Fruit fly (Drosophila melanogaster): ENCODE data around the gene Polr3D.

Gene Polr3D

dm6 chr3L:18081957-18082356 is 27.4 kb downstream of the Polr3D start:
- no peak for TF ChIP-seq OdsH (GFP tag; optimal IDR thresholded peaks at IDR 0.05)
- no peak for TF ChIP-seq lola (GFP tag; optimal IDR thresholded peaks at IDR 0.05)
- no peak for TF ChIP-seq rgr (GFP tag; optimal IDR thresholded peaks at IDR 0.05)
- TF ChIP-seq woc (GFP tag; optimal IDR thresholded peaks at IDR 0.05): no peak
- TF ChIP-seq brk (GFP tag; optimal IDR thresholded peaks at IDR 0.05): no peak
- no peak for TF ChIP-seq CrebA (GFP tag; optimal IDR thresholded peaks at IDR 0.05; ENCODE audit: borderline replicate concordance)
- TF ChIP-seq tai (GFP tag; optimal IDR thresholded peaks at IDR 0.05): no peak
- TF ChIP-seq sage (GFP tag; optimal IDR thresholded peaks at IDR 0.05): no peak
- TF ChIP-seq pan (optimal IDR thresholded peaks at IDR 0.05): no peak
- no peak for TF ChIP-seq Sp1 (GFP tag; optimal IDR thresholded peaks at IDR 0.05)
- no peak for TF ChIP-seq usp (GFP tag; optimal IDR thresholded peaks at IDR 0.05)
- TF ChIP-seq Abd-B (GFP tag; optimal IDR thresholded peaks at IDR 0.05): no peak

DNA sequence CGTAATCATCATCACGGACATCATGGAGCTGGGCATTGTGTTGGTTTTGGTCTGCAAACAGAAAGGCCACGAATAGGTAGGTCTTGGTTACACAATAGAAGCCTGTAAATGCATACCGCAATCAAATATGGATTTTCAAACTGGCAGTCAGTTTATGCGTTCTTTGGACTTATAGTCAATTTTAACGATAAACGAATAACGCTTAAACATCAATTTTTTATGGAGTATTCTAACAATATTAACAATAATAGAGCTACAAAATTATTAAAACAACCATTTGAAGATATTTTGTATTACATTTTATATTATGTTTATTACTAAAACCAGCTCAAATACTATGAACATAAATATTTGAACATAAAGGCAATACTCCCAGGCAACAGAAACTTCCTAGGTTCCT is 27.9 kb downstream of the Polr3D start:
- no peak for TF ChIP-seq Abd-B (GFP tag; optimal IDR thresholded peaks at IDR 0.05)
- no peak for TF ChIP-seq Dif (GFP tag; optimal IDR thresholded peaks at IDR 0.05; ENCODE audit: partially characterized antibody)
- TF ChIP-seq sv (GFP tag; optimal IDR thresholded peaks at IDR 0.05): no peak
- TF ChIP-seq pan (optimal IDR thresholded peaks at IDR 0.05): no peak

DNA sequence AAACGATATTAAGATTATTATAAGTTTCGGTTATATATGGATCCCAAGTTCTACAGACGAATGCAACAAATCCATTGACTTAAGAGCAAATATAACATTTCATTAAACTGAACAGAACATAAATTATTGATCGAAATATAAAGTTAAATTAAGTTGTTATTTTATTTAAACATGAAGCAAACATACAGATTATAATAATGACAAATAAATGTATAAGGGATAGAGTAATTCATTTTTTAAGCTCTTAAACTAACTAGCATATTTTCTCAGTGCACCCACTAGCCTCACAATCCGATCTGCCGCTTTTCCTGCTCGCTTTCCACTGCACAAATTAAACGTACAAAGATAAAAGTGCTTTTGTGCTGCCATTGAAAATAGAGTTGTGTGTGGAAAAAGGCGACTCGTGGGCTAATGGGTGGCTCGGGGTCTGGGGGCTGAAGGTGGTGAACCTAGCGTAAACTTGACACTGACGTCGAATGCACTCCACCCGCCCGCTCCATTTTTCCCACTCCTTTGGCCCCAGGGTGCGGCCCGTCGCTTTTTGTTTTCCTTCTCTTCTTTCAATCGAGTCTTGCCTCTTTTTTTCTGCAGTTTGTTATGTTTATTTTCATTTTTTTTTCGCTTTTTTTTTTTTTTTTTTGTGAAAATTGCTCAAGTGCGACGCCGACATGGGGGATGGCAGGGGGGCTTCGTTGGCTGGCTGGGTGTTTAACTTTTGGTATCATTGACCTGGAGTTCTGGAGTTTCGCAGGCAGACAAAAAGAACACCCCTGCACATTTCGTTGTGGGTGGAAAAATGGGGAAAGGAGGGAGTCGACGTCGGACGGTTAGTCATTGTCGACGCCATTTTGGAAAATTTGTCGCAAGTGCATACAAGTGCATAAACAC is 29.5 kb downstream of the Polr3D start:
- TF ChIP-seq Dif (GFP tag; optimal IDR thresholded peaks at IDR 0.05; ENCODE audit: partially characterized antibody) (no peak), Hr78 (GFP tag; optimal IDR thresholded peaks at IDR 0.05) (no peak), woc (GFP tag; optimal IDR thresholded peaks at IDR 0.05) (no peak), foxo (GFP tag; optimal IDR thresholded peaks at IDR 0.05) (peak in 1 of 2 experiments; percentile 47), h (GFP tag; optimal IDR thresholded peaks at IDR 0.05) (no peak), Hnf4 (GFP tag; optimal IDR thresholded peaks at IDR 0.05) (no peak), usp (GFP tag; optimal IDR thresholded peaks at IDR 0.05) (no peak), Sp1 (GFP tag; optimal IDR thresholded peaks at IDR 0.05) (peak; percentile 29), ey (GFP tag; optimal IDR thresholded peaks at IDR 0.05) (no peak), pan (optimal IDR thresholded peaks at IDR 0.05) (no peak), brk (GFP tag; optimal IDR thresholded peaks at IDR 0.05) (no peak), HLH106 (tag; optimal IDR thresholded peaks at IDR 0.05) (peak; percentile 2), fru (GFP tag; optimal IDR thresholded peaks at IDR 0.05) (peak; percentile 4), dsf (GFP tag; optimal IDR thresholded peaks at IDR 0.05; ENCODE audit: borderline replicate concordance) (no peak), lola (GFP tag; optimal IDR thresholded peaks at IDR 0.05) (no peak), Rel (GFP tag; optimal IDR thresholded peaks at IDR 0.05) (no peak), Rel (tag; optimal IDR thresholded peaks at IDR 0.05) (no peak), OdsH (GFP tag; optimal IDR thresholded peaks at IDR 0.05) (no peak), sage (GFP tag; optimal IDR thresholded peaks at IDR 0.05) (no peak), br (GFP tag; optimal IDR thresholded peaks at IDR 0.05) (no peak), Myc (optimal IDR thresholded peaks at IDR 0.05) (no peak), Abd-B (GFP tag; optimal IDR thresholded peaks at IDR 0.05) (no peak), Jra (GFP tag; optimal IDR thresholded peaks at IDR 0.05) (no peak)

dm6 chr3L:18079123-18079522 is 30.3 kb downstream of the Polr3D start:
- TF ChIP-seq Dfd (GFP tag; optimal IDR thresholded peaks at IDR 0.05): no peak
- TF ChIP-seq brk (GFP tag; optimal IDR thresholded peaks at IDR 0.05): no peak
- TF ChIP-seq Dif (GFP tag; optimal IDR thresholded peaks at IDR 0.05; ENCODE audit: partially characterized antibody): peak; percentile 5
- TF ChIP-seq CG32264 (GFP tag; optimal IDR thresholded peaks at IDR 0.05): no peak
- no peak for TF ChIP-seq sage (GFP tag; optimal IDR thresholded peaks at IDR 0.05)
- peak; percentile 14 for TF ChIP-seq Hr83 (GFP tag; optimal IDR thresholded peaks at IDR 0.05; ENCODE audit: poor library complexity, severe bottlenecking)

DNA sequence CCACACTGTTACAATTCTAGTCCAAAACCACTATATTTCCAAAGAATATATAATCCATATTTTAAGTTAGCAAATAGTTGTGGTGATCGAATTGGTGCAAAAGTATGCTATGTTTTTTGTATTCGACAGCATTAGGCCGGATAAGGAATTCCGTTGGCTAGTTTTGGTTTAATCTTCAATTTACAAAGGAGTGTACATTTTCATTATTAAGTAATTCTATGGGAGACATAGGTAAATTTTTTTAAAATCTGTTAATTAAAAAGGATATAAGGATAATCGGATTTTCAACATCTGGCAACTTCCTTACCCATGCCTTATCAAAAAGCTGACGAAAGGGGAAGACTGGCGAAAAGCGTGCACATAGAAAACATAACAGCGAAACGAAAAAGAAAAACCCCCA is 30.8 kb downstream of the Polr3D start:
- TF ChIP-seq Myc (optimal IDR thresholded peaks at IDR 0.05) (no peak), fru (GFP tag; optimal IDR thresholded peaks at IDR 0.05) (peak; percentile 51)

Measured in whole organism, wandering third instar larva.